Worm (Caenorhabditis elegans): ENCODE data around the gene W02D7.11.

- TF ChIP-seq unc-55 (GFP tag; optimal IDR thresholded peaks at IDR 0.05) (no peak), ttx-3 (tag; optimal IDR thresholded peaks at IDR 0.05) (no peak), fkh-10 (GFP tag; optimal IDR thresholded peaks at IDR 0.05) (no peak), nfya-1 (tag; optimal IDR thresholded peaks at IDR 0.05) (no peak), nhr-11 (tag; optimal IDR thresholded peaks at IDR 0.05) (no peak), ceh-45 (GFP tag; IDR thresholded peaks at IDR 0.05) (no peak), unc-42 (tag; optimal IDR thresholded peaks at IDR 0.05) (no peak), elt-2 (tag; optimal IDR thresholded peaks at IDR 0.05) (no peak), ama-1 (optimal IDR thresholded peaks at IDR 0.05) (no peak), dmd-4 (tag; optimal IDR thresholded peaks at IDR 0.05; ENCODE audit: borderline replicate concordance) (no peak), ceh-2 (tag; optimal IDR thresholded peaks at IDR 0.05) (no peak), pros-1 (tag; optimal IDR thresholded peaks at IDR 0.05) (no peak), pat-9 (tag; optimal IDR thresholded peaks at IDR 0.05) (no peak)
These were observed 21.4 kb downstream of the W02D7.11 start for ce11 chrV:8282933-8283332.
